Fruit fly (Drosophila melanogaster): ENCODE results near the gene CG8128.
A peak's percentile ranks its signal among the peaks of the same experiment; 100 is the strongest.

CG8128 gene

DNA sequence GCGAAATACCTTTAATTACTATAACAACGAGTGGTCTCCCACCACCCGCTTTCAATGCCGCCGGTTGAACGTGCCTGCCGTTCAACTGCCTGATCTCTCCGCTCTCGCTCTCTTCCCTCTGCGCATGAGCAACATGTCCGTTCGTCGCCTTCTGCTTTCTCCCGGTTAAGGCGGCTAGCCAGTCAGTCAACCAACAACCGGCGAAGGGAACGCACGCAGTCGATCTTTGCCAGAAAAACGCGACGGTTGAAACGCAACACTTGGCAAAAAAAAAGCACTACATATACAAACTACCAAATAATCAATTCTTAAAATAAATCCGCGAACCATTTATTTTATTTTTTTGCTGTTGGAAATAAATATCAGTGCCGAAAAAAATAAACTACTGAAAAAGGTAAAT is 22.0 kb upstream of the CG8128 start, which contains the start of gene CG12708:
Gene CG12708 (plus strand): TSS at position 183 of the 400 bp plus-strand sequence.
- TF ChIP-seq dl (GFP tag; optimal IDR thresholded peaks at IDR 0.05; ENCODE audit: insufficient read depth in 1 of 2, partially characterized antibody in 2 of 2) (peak; percentile 33 to 59), Dif (GFP tag; optimal IDR thresholded peaks at IDR 0.05; ENCODE audit: partially characterized antibody) (peak; percentile 69), rgr (GFP tag; optimal IDR thresholded peaks at IDR 0.05) (peak; percentile 13), sage (GFP tag; optimal IDR thresholded peaks at IDR 0.05) (no peak), CG32264 (GFP tag; optimal IDR thresholded peaks at IDR 0.05) (no peak), Vsx2 (GFP tag; optimal IDR thresholded peaks at IDR 0.05; ENCODE audit: partially characterized antibody) (peak; percentile 76), Hr83 (GFP tag; optimal IDR thresholded peaks at IDR 0.05; ENCODE audit: poor library complexity, severe bottlenecking) (no peak), usp (GFP tag; optimal IDR thresholded peaks at IDR 0.05) (no peak), dmrt93B (GFP tag; optimal IDR thresholded peaks at IDR 0.05) (no peak), CrebA (GFP tag; optimal IDR thresholded peaks at IDR 0.05; ENCODE audit: borderline replicate concordance) (no peak), dsf (GFP tag; optimal IDR thresholded peaks at IDR 0.05; ENCODE audit: borderline replicate concordance) (no peak), Jra (GFP tag; optimal IDR thresholded peaks at IDR 0.05) (no peak)

- TF ChIP-seq br (GFP tag; optimal IDR thresholded peaks at IDR 0.05) (no peak), rgr (GFP tag; optimal IDR thresholded peaks at IDR 0.05) (no peak), usp (GFP tag; optimal IDR thresholded peaks at IDR 0.05) (no peak), pan (optimal IDR thresholded peaks at IDR 0.05) (no peak), sage (GFP tag; optimal IDR thresholded peaks at IDR 0.05) (no peak)
Observed at dm6 chrX:15684419-15684818, 12.9 kb upstream of the CG8128 start.

dm6 chrX:15688757-15689156 is 8.5 kb upstream of the CG8128 start, which contains the start of gene CG15599:
TSS of gene CG15599 (minus strand) at chrX:15688857.
- TF ChIP-seq usp (GFP tag; optimal IDR thresholded peaks at IDR 0.05) = no peak
- no peak for TF ChIP-seq Rel (GFP tag; optimal IDR thresholded peaks at IDR 0.05)
- no peak for TF ChIP-seq Rel (tag; optimal IDR thresholded peaks at IDR 0.05)
- no peak for TF ChIP-seq CG32264 (GFP tag; optimal IDR thresholded peaks at IDR 0.05)
- no peak for TF ChIP-seq Mio (GFP tag; optimal IDR thresholded peaks at IDR 0.05)
- no peak for TF ChIP-seq Hnf4 (GFP tag; optimal IDR thresholded peaks at IDR 0.05)

dm6 chrX:15697581-15698208 is 401 bp downstream of the CG8128 start:
- TF ChIP-seq CG9705 (GFP tag; optimal IDR thresholded peaks at IDR 0.05) (peak; percentile 70), Hnf4 (GFP tag; optimal IDR thresholded peaks at IDR 0.05) (peak; percentile 71), jim (GFP tag; optimal IDR thresholded peaks at IDR 0.05) (no peak), psq (GFP tag; optimal IDR thresholded peaks at IDR 0.05) (peak; percentile 73), ey (GFP tag; optimal IDR thresholded peaks at IDR 0.05) (peak; percentile 61), lola (GFP tag; optimal IDR thresholded peaks at IDR 0.05) (no peak), HLH106 (tag; optimal IDR thresholded peaks at IDR 0.05) (peak; percentile 88), sage (GFP tag; optimal IDR thresholded peaks at IDR 0.05) (peak; percentile 74), rgr (GFP tag; optimal IDR thresholded peaks at IDR 0.05) (peak; percentile 92), GATAd (GFP tag; optimal IDR thresholded peaks at IDR 0.05) (no peak), Dif (GFP tag; optimal IDR thresholded peaks at IDR 0.05; ENCODE audit: partially characterized antibody) (no peak), CrebA (GFP tag; optimal IDR thresholded peaks at IDR 0.05; ENCODE audit: borderline replicate concordance) (no peak), woc (GFP tag; optimal IDR thresholded peaks at IDR 0.05) (peak; percentile 33), pan (optimal IDR thresholded peaks at IDR 0.05) (no peak), OdsH (GFP tag; optimal IDR thresholded peaks at IDR 0.05) (peak; percentile 84), Sp1 (GFP tag; optimal IDR thresholded peaks at IDR 0.05) (peak; percentile 88), Rel (GFP tag; optimal IDR thresholded peaks at IDR 0.05) (peak; percentile 69), Rel (tag; optimal IDR thresholded peaks at IDR 0.05) (peak; percentile 43), Hr78 (GFP tag; optimal IDR thresholded peaks at IDR 0.05) (no peak), sv (GFP tag; optimal IDR thresholded peaks at IDR 0.05) (peak; percentile 77), fru (GFP tag; optimal IDR thresholded peaks at IDR 0.05) (peak; percentile 87), dmrt93B (GFP tag; optimal IDR thresholded peaks at IDR 0.05) (peak; percentile 85), br (GFP tag; optimal IDR thresholded peaks at IDR 0.05) (peak; percentile 70), h (GFP tag; optimal IDR thresholded peaks at IDR 0.05) (peak; percentile 90), foxo (GFP tag; optimal IDR thresholded peaks at IDR 0.05) (peak in 1 of 2 experiments; percentile 95), Mio (GFP tag; optimal IDR thresholded peaks at IDR 0.05) (no peak), Dfd (GFP tag; optimal IDR thresholded peaks at IDR 0.05) (no peak), CG32264 (GFP tag; optimal IDR thresholded peaks at IDR 0.05) (peak; percentile 20), Jra (GFP tag; optimal IDR thresholded peaks at IDR 0.05) (peak; percentile 49), tai (GFP tag; optimal IDR thresholded peaks at IDR 0.05) (no peak), Myc (optimal IDR thresholded peaks at IDR 0.05) (peak; percentile 59)
